Worm (Caenorhabditis elegans): ENCODE results near the gene C34F11.8.

DNA sequence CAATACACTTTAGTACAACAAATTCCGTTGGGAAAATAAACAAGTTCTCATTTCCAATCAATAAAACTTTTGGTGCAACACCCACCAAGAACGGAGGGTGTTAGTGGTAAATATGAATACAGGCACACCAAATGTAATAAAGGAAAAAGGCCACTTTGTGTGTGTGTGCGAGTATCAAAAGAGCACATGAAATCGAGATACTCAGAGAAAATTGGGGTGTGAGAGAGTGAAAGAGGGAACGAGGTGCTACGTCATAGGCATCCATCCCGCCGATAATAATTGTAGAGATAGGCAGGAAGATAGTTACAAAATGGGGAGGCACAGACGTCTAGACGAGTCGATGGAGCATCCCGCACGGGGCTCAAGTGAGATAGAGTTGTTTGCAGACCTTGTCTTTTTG lies 17.0 kb upstream of the C34F11.8 start:
- TF ChIP-seq Y53G8AR.9 (GFP tag; conservative IDR thresholded peaks at IDR 0.05) = no peak
- TF ChIP-seq nhr-90 (tag; optimal IDR thresholded peaks at IDR 0.05) = no peak
- TF ChIP-seq C17E4.6 (GFP tag; IDR thresholded peaks at IDR 0.05) = no peak
- no peak for TF ChIP-seq snpc-1.1 (tag; optimal IDR thresholded peaks at IDR 0.05; ENCODE audit: insufficient read depth)
- no peak for TF ChIP-seq nhr-120 (GFP tag; IDR thresholded peaks at IDR 0.05)
- no peak for TF ChIP-seq D2030.7 (GFP tag; IDR thresholded peaks at IDR 0.05)
- TF ChIP-seq attf-3 (GFP tag; conservative IDR thresholded peaks at IDR 0.05) = no peak
- TF ChIP-seq hlh-26 (GFP tag; conservative IDR thresholded peaks at IDR 0.05) = no peak
- no peak for TF ChIP-seq F55B11.4 (tag; optimal IDR thresholded peaks at IDR 0.05; ENCODE audit: borderline replicate concordance, insufficient read depth)
- no peak for TF ChIP-seq cebp-1 (GFP tag; IDR thresholded peaks at IDR 0.05)
- peak; percentile 21 for TF ChIP-seq cebp-1 (tag; optimal IDR thresholded peaks at IDR 0.05)
- TF ChIP-seq athp-1 (tag; optimal IDR thresholded peaks at IDR 0.05) = no peak
- no peak for TF ChIP-seq aptf-2 (GFP tag; conservative IDR thresholded peaks at IDR 0.05)
- TF ChIP-seq tbp1 (GFP tag; optimal IDR thresholded peaks at IDR 0.05) = no peak
